Worm (Caenorhabditis elegans): ENCODE data around the gene idpb-4.

- no peak for TF ChIP-seq nhr-237 (tag; optimal IDR thresholded peaks at IDR 0.05)
- TF ChIP-seq sea-2 (GFP tag; optimal IDR thresholded peaks at IDR 0.05): no peak
- TF ChIP-seq pha-4 (tag; optimal IDR thresholded peaks at IDR 0.05): no peak
- no peak for TF ChIP-seq aly-2 (tag; optimal IDR thresholded peaks at IDR 0.05)
- TF ChIP-seq daf-12 (tag; optimal IDR thresholded peaks at IDR 0.05): no peak
Observed at ce11 chrII:8759493-8759892, 22.1 kb upstream of the idpb-4 start, which contains the start of gene fut-1.

Measured in whole organism, L3 larva.